Worm (Caenorhabditis elegans): ENCODE measurements around the gene nspg-5.
A peak's percentile ranks its signal among the peaks of the same experiment; 100 is the strongest.

The nspg-5 gene

ce11 chrX:2978100-2978499, 3.7 kb upstream of the nspg-5 start:
- TF ChIP-seq pes-1 (GFP tag; IDR thresholded peaks at IDR 0.05) (no peak), F13C5.2 (tag; optimal IDR thresholded peaks at IDR 0.05) (no peak), ets-7 (tag; optimal IDR thresholded peaks at IDR 0.05) (no peak), ceh-13 (GFP tag; optimal IDR thresholded peaks at IDR 0.05) (no peak), sea-1 (GFP tag; conservative IDR thresholded peaks at IDR 0.05) (no peak), tra-4 (tag; optimal IDR thresholded peaks at IDR 0.05) (no peak), aly-1 (tag; optimal IDR thresholded peaks at IDR 0.05) (no peak), ceh-36 (tag; optimal IDR thresholded peaks at IDR 0.05) (no peak), B0310.2 (tag; optimal IDR thresholded peaks at IDR 0.05) (no peak), hmg-4 (GFP tag; optimal IDR thresholded peaks at IDR 0.05) (no peak)

DNA sequence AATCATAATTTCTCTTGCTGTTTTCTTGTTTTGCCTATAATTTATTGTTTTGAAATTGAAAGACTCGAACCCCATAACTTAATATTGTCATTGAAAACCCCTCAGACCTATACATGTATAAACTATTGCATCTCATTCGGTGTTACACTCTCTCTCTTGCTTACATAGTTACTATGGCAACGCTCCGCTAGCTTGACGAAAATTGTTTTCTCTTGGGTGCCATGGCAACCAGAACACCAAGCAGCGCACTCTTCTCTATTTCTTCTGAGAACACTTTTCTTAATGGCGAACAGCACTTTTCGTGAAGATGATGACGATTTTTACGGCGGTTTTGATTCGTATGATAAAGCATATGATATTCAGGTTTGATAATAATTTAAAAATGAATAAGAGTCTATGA, 2.2 kb downstream of the nspg-5 start, which contains the start of gene osm-5:
TSS of gene osm-5 (plus strand) at position 268 of the 400 bp plus-strand sequence.
- TF ChIP-seq scrt-1 (GFP tag; IDR thresholded peaks at IDR 0.05) = no peak
- no peak for TF ChIP-seq B0310.2 (tag; optimal IDR thresholded peaks at IDR 0.05)
- TF ChIP-seq F13C5.2 (tag; optimal IDR thresholded peaks at IDR 0.05) = no peak
- TF ChIP-seq sea-1 (GFP tag; conservative IDR thresholded peaks at IDR 0.05) = no peak
- TF ChIP-seq aly-1 (tag; optimal IDR thresholded peaks at IDR 0.05) = no peak
- TF ChIP-seq flt-1 (GFP tag; IDR thresholded peaks at IDR 0.05) = no peak
- TF ChIP-seq ceh-36 (tag; optimal IDR thresholded peaks at IDR 0.05) = no peak
- TF ChIP-seq tbx-11 (GFP tag; IDR thresholded peaks at IDR 0.05) = no peak
- no peak for TF ChIP-seq ceh-13 (GFP tag; optimal IDR thresholded peaks at IDR 0.05)
- TF ChIP-seq ets-7 (tag; optimal IDR thresholded peaks at IDR 0.05) = no peak
- TF ChIP-seq pes-1 (GFP tag; IDR thresholded peaks at IDR 0.05) = no peak
- TF ChIP-seq hmbx-1 (tag; optimal IDR thresholded peaks at IDR 0.05) = no peak
- TF ChIP-seq hmg-4 (GFP tag; optimal IDR thresholded peaks at IDR 0.05) = no peak
- no peak for TF ChIP-seq tbx-37 (GFP tag; conservative IDR thresholded peaks at IDR 0.05)
- no peak for TF ChIP-seq ama-1 (optimal IDR thresholded peaks at IDR 0.05)
- no peak for TF ChIP-seq hnd-1 (tag; optimal IDR thresholded peaks at IDR 0.05)
- TF ChIP-seq tra-4 (tag; optimal IDR thresholded peaks at IDR 0.05) = no peak

ce11 chrX:2990145-2990544, 8.3 kb downstream of the nspg-5 start:
- TF ChIP-seq ceh-36 (tag; optimal IDR thresholded peaks at IDR 0.05) (no peak), pes-1 (GFP tag; IDR thresholded peaks at IDR 0.05) (0 out of 2 replicates have a peak, but pooled peaks have one; percentile 8)

- TF ChIP-seq sea-1 (GFP tag; conservative IDR thresholded peaks at IDR 0.05) (no peak), pes-1 (GFP tag; IDR thresholded peaks at IDR 0.05) (no peak), hmbx-1 (tag; optimal IDR thresholded peaks at IDR 0.05) (no peak), hmg-4 (GFP tag; optimal IDR thresholded peaks at IDR 0.05) (no peak)
Measured at ce11 chrX:2996318-2996717, 14.5 kb downstream of the nspg-5 start.

DNA sequence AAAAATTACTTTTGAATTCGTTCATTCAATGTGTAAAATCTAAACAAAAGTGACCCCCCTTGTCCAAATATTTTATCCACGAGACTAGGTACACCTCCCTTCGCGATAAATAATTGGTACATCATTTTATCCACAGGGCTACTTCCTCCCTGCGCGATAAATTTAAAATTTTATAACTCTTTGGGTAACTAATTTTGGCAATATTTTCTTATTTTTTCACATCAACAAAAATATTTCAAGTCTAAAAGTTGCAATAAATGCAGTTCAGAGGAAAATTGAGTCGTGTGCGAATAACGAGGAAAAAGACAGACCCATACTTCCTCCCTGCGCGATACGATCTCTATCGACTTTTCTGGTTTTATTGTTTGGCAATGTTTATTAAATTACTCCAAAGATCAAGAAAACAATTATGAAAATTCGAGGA, 15.2 kb downstream of the nspg-5 start:
- TF ChIP-seq pes-1 (GFP tag; IDR thresholded peaks at IDR 0.05) (peak; percentile 76), F13C5.2 (tag; optimal IDR thresholded peaks at IDR 0.05) (peak; percentile 94), hmg-4 (GFP tag; optimal IDR thresholded peaks at IDR 0.05) (peak; percentile 80), hmbx-1 (tag; optimal IDR thresholded peaks at IDR 0.05) (no peak), tra-4 (tag; optimal IDR thresholded peaks at IDR 0.05) (no peak), scrt-1 (GFP tag; IDR thresholded peaks at IDR 0.05) (peak; percentile 67; the same call in 1 of the 2 replicates), hnd-1 (tag; optimal IDR thresholded peaks at IDR 0.05) (peak; percentile 37), ceh-36 (tag; optimal IDR thresholded peaks at IDR 0.05) (no peak), ceh-13 (GFP tag; optimal IDR thresholded peaks at IDR 0.05) (no peak), tbx-37 (GFP tag; conservative IDR thresholded peaks at IDR 0.05) (peak; percentile 58; the same call in 1 of the 2 replicates), flt-1 (GFP tag; IDR thresholded peaks at IDR 0.05) (peak; percentile 73), tbx-11 (GFP tag; IDR thresholded peaks at IDR 0.05) (no peak), ets-7 (tag; optimal IDR thresholded peaks at IDR 0.05) (peak; percentile 55), aly-1 (tag; optimal IDR thresholded peaks at IDR 0.05) (no peak), B0310.2 (tag; optimal IDR thresholded peaks at IDR 0.05) (peak; percentile 5), ama-1 (optimal IDR thresholded peaks at IDR 0.05) (no peak), sea-1 (GFP tag; conservative IDR thresholded peaks at IDR 0.05) (no peak)

DNA sequence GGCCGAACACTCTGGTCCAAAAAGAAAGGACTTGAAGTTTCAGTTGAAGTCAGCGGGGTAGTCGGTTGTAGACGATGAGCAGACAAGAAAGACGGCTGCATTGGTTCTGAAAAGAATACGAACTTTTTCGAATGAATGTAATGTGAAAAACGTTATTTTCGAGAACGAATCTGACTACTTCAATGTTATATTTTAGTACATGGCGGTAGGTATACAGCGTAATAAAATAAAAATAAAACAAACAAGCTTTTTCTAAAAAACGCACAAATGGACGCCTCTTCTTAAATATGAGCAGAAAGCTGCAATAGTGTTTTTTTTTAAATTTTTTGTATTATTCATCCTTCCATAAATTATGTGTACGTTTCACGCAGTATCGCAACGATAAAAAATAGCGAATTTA, 17.8 kb downstream of the nspg-5 start, which contains the start of gene Y41G9A.17:
TSS of gene Y41G9A.17 (minus strand) at position 101 of the 400 bp plus-strand sequence.
- TF ChIP-seq ceh-13 (GFP tag; optimal IDR thresholded peaks at IDR 0.05) = no peak
- no peak for TF ChIP-seq ama-1 (optimal IDR thresholded peaks at IDR 0.05)
- TF ChIP-seq F13C5.2 (tag; optimal IDR thresholded peaks at IDR 0.05) = no peak
- no peak for TF ChIP-seq flt-1 (GFP tag; IDR thresholded peaks at IDR 0.05)
- TF ChIP-seq scrt-1 (GFP tag; IDR thresholded peaks at IDR 0.05) = no peak
- TF ChIP-seq B0310.2 (tag; optimal IDR thresholded peaks at IDR 0.05) = no peak
- TF ChIP-seq tra-4 (tag; optimal IDR thresholded peaks at IDR 0.05) = no peak
- no peak for TF ChIP-seq hmbx-1 (tag; optimal IDR thresholded peaks at IDR 0.05)
- TF ChIP-seq pes-1 (GFP tag; IDR thresholded peaks at IDR 0.05) = no peak

DNA sequence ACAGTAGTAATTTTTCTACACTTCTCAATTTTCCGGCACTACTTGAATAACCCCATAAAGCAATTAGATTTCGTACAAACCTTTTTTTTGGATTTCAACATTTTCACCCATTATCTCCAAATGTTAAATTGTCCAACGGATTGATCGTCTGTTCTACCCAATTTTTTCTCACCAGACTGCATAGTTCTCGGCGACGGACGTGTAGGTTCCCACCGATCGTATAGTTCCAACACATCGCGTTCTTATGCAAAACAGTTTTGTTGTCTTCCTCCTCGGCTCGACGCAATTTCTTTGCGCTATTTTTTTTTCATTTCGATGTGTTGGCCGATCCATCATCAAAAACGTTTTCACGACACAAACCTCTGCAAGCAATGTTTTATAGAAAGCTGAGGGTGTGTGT, 21.9 kb downstream of the nspg-5 start, which contains the start of gene Y41G9A.6:
TSS of gene Y41G9A.6 (minus strand) at position 101 of the 400 bp plus-strand sequence.
- TF ChIP-seq F13C5.2 (tag; optimal IDR thresholded peaks at IDR 0.05) (no peak), pes-1 (GFP tag; IDR thresholded peaks at IDR 0.05) (no peak), tbx-11 (GFP tag; IDR thresholded peaks at IDR 0.05) (no peak), tra-4 (tag; optimal IDR thresholded peaks at IDR 0.05) (no peak), hnd-1 (tag; optimal IDR thresholded peaks at IDR 0.05) (no peak), scrt-1 (GFP tag; IDR thresholded peaks at IDR 0.05) (no peak), ceh-36 (tag; optimal IDR thresholded peaks at IDR 0.05) (no peak)

DNA sequence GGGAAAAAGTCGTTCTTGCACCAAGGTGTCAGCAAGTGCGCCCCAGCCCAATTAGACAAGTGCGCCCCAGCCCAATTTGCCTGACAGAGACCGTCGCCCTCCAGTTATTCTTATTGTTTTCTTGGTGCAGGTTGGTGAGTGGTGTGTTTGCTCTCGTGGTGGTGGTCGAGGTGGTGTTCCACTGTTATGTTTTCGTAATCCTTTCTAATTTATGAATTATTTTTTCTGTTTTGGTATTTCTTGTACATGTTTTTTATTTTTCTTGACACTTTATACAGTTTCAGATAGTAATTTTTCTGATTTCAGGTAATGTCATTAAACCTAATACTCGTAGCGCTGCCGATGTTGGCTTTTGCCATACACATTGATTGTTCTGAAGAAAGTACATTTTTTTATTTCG, 27.4 kb downstream of the nspg-5 start, which contains the start of gene Y48D7A.1:
TSS of gene Y48D7A.1 (plus strand) at position 301 of the 400 bp plus-strand sequence.
- TF ChIP-seq F13C5.2 (tag; optimal IDR thresholded peaks at IDR 0.05) (no peak), aly-1 (tag; optimal IDR thresholded peaks at IDR 0.05) (no peak), pes-1 (GFP tag; IDR thresholded peaks at IDR 0.05) (no peak), ets-7 (tag; optimal IDR thresholded peaks at IDR 0.05) (no peak), ceh-13 (GFP tag; optimal IDR thresholded peaks at IDR 0.05) (no peak), flt-1 (GFP tag; IDR thresholded peaks at IDR 0.05) (no peak), ama-1 (optimal IDR thresholded peaks at IDR 0.05) (no peak), tra-4 (tag; optimal IDR thresholded peaks at IDR 0.05) (no peak), hnd-1 (tag; optimal IDR thresholded peaks at IDR 0.05) (no peak), tbx-11 (GFP tag; IDR thresholded peaks at IDR 0.05) (no peak), hmbx-1 (tag; optimal IDR thresholded peaks at IDR 0.05) (no peak), scrt-1 (GFP tag; IDR thresholded peaks at IDR 0.05) (no peak), hmg-4 (GFP tag; optimal IDR thresholded peaks at IDR 0.05) (no peak), ceh-36 (tag; optimal IDR thresholded peaks at IDR 0.05) (no peak), sea-1 (GFP tag; conservative IDR thresholded peaks at IDR 0.05) (no peak), tbx-37 (GFP tag; conservative IDR thresholded peaks at IDR 0.05) (no peak; the same call in 1 of the 2 replicates), B0310.2 (tag; optimal IDR thresholded peaks at IDR 0.05) (no peak)
